Fruit fly (Drosophila melanogaster): ENCODE results near the gene Afti.

Afti gene

dm6 chr3R:14285059-14285953, 41.2 kb downstream of the Afti start (continued):
- TF ChIP-seq so (GFP tag; IDR thresholded peaks at IDR 0.05) (no peak), Antp (GFP tag; optimal IDR thresholded peaks at IDR 0.05) (no peak), NFAT (GFP tag; IDR thresholded peaks at IDR 0.05) (no peak), CG14860 (GFP tag; IDR thresholded peaks at IDR 0.05; ENCODE audit: partially characterized antibody) (no peak), CG2678 (tag; optimal IDR thresholded peaks at IDR 0.05) (peak; percentile 17), ems (GFP tag; optimal IDR thresholded peaks at IDR 0.05) (no peak), ttk (GFP tag; IDR thresholded peaks at IDR 0.05) (no peak), toy (GFP tag; IDR thresholded peaks at IDR 0.05) (no peak), cad (GFP tag; optimal IDR thresholded peaks at IDR 0.05) (peak; percentile 45), Pdp1 (GFP tag; optimal IDR thresholded peaks at IDR 0.05) (peak; percentile 26 to 99), Mrtf (GFP tag; IDR thresholded peaks at IDR 0.05) (no peak), CG10147 (GFP tag; optimal IDR thresholded peaks at IDR 0.05) (peak; percentile 25), CG3847 (GFP tag; IDR thresholded peaks at IDR 0.05) (no peak), CG10654 (GFP tag; optimal IDR thresholded peaks at IDR 0.05) (no peak), MTF-1 (GFP tag; optimal IDR thresholded peaks at IDR 0.05; ENCODE audit: borderline replicate concordance) (no peak), gsb (GFP tag; IDR thresholded peaks at IDR 0.05) (no peak), usp (GFP tag; optimal IDR thresholded peaks at IDR 0.05) (no peak), exex (tag; optimal IDR thresholded peaks at IDR 0.05) (peak; percentile 77), CG13287 (GFP tag; IDR thresholded peaks at IDR 0.05; ENCODE audit: partially characterized antibody) (no peak), NC2α (GFP tag; optimal IDR thresholded peaks at IDR 0.05) (no peak), NC2β (GFP tag; optimal IDR thresholded peaks at IDR 0.05) (no peak), chif (GFP tag; optimal IDR thresholded peaks at IDR 0.05) (no peak), eve (GFP tag; optimal IDR thresholded peaks at IDR 0.05) (peak in 1 of 2 experiments; percentile 32), CG15514 (GFP tag; optimal IDR thresholded peaks at IDR 0.05) (peak; percentile 26), maf-S (GFP tag; optimal IDR thresholded peaks at IDR 0.05) (no peak), CG6765 (GFP tag; optimal IDR thresholded peaks at IDR 0.05) (no peak), sqz (GFP tag; optimal IDR thresholded peaks at IDR 0.05) (no peak), CG11696 (GFP tag; IDR thresholded peaks at IDR 0.05) (no peak), sens (GFP tag) (peak; percentile 71), trh (GFP tag; optimal IDR thresholded peaks at IDR 0.05) (peak; percentile 10), CG12299 (tag; optimal IDR thresholded peaks at IDR 0.05) (no peak), Sox100B (GFP tag; optimal IDR thresholded peaks at IDR 0.05) (no peak), CG12744 (GFP tag; optimal IDR thresholded peaks at IDR 0.05) (no peak), CTCF (GFP tag; optimal IDR thresholded peaks at IDR 0.05) (no peak), CG14441 (GFP tag; IDR thresholded peaks at IDR 0.05) (no peak), Dfd (GFP tag; optimal IDR thresholded peaks at IDR 0.05) (no peak), TFAM (GFP tag; optimal IDR thresholded peaks at IDR 0.05) (no peak), CG1529 (GFP tag; optimal IDR thresholded peaks at IDR 0.05) (no peak), gt (GFP tag; IDR thresholded peaks at IDR 0.05) (no peak), CG10959 (GFP tag; IDR thresholded peaks at IDR 0.05) (no peak), CG32532 (GFP tag; IDR thresholded peaks at IDR 0.05) (no peak), Drgx (GFP tag; IDR thresholded peaks at IDR 0.05) (no peak), dan (GFP tag; IDR thresholded peaks at IDR 0.05) (no peak), run (tag; optimal IDR thresholded peaks at IDR 0.05) (no peak), Sox102F (GFP tag; optimal IDR thresholded peaks at IDR 0.05) (peak; percentile 36), Doc3 (GFP tag; IDR thresholded peaks at IDR 0.05; ENCODE audit: partially characterized antibody) (no peak), CG17612 (GFP tag; IDR thresholded peaks at IDR 0.05) (no peak), stc (GFP tag; IDR thresholded peaks at IDR 0.05) (no peak), bbx (GFP tag; IDR thresholded peaks at IDR 0.05; ENCODE audit: partially characterized antibody) (no peak), Ptx1 (GFP tag; IDR thresholded peaks at IDR 0.05) (no peak), CG34224 (GFP tag; IDR thresholded peaks at IDR 0.05; ENCODE audit: partially characterized antibody) (no peak)

Data from whole organism, embryonic.